Worm (Caenorhabditis elegans): ENCODE measurements around the gene prdx-2.
"Not testable (repeated sequence)": the region's sequence is repeated elsewhere in the genome, so short reads cannot be mapped to it uniquely, and the experiment has no call there.

DNA sequence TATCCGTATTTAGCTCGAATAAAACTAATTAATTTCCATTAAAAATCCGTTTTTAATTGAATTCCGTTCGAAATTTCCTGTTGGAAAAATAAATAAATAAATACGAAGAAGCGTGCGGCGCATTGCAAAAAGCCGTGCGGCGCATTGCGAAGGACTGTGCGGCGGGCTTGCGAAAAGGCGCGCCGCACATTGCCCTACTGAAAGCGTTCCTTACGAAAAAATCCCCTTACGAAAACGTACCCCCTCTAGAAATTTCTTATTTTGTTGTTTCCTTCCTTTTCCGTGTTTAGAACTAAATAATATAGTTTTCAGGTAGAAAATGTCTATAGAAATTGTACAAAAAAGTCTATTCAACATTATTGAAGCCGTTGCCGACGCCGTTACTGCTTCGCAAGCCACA is 27.6 kb upstream of the prdx-2 start, which contains the start of gene F09E5.8:
- TF ChIP-seq nhr-11 (tag; optimal IDR thresholded peaks at IDR 0.05); sem-4 (tag; optimal IDR thresholded peaks at IDR 0.05); snpc-4 (tag; optimal IDR thresholded peaks at IDR 0.05); unc-55 (GFP tag; optimal IDR thresholded peaks at IDR 0.05); nhr-237 (tag; optimal IDR thresholded peaks at IDR 0.05); elt-3 (tag; optimal IDR thresholded peaks at IDR 0.05); elt-1 (tag; optimal IDR thresholded peaks at IDR 0.05); dmd-4 (tag; optimal IDR thresholded peaks at IDR 0.05); aly-2 (tag; optimal IDR thresholded peaks at IDR 0.05); zag-1 (tag; optimal IDR thresholded peaks at IDR 0.05); ama-1 (optimal IDR thresholded peaks at IDR 0.05): not testable (repeated sequence)

Measured in whole organism, L2 larva.